Worm (Caenorhabditis elegans) whole organism, L1 larva: ENCODE results near the gene cox-6B.

Experiments used
- efl-1 ChIP-seq, 4 experiments: fragments of 150-350 bp; optimal IDR thresholded peaks in 3 of 4; peaks in 1 of 4; 1 replicate in 1 of 4; 2 replicates in 3 of 4; lab custom pipeline; 2014; ENCODE audit warnings: missing biosample characterization in 2 of 4, missing genetic modification characterization in 2 of 4, missing genetic modification reagents in 2 of 4
- egl-27 ChIP-seq, 2 experiments: fragments of 150-350 bp in 1 of 2; sonication (generic microtip); optimal IDR thresholded peaks; 3 replicates each; lab custom pipeline; 2017 to 2018; ENCODE audit warnings: missing biosample characterization in 2 of 2, missing genetic modification characterization in 2 of 2, missing genetic modification reagents in 2 of 2
- fkh-10 ChIP-seq: sonication (generic microtip); optimal IDR thresholded peaks from 2 replicates; lab custom pipeline; 2017; ENCODE audit warnings: missing biosample characterization, missing genetic modification reagents, missing genetic modification characterization
- jun-1 ChIP-seq: fragments of 150-350 bp; optimal IDR thresholded peaks from 2 replicates; lab custom pipeline; 2014; ENCODE audit warnings: missing biosample characterization, missing genetic modification reagents, missing genetic modification characterization
- lsy-2 ChIP-seq, 2 experiments: fragments of 150-350 bp; optimal IDR thresholded peaks; 2 replicates each; lab custom pipeline; 2014; ENCODE audit warnings: missing biosample characterization in 2 of 2, missing genetic modification characterization in 2 of 2
- mdl-1 ChIP-seq, 2 experiments: fragments of 150-350 bp; optimal IDR thresholded peaks; 2 replicates each; lab custom pipeline; 2014 to 2017; ENCODE audit warnings: missing biosample characterization in 2 of 2, missing genetic modification characterization in 2 of 2, inconsistent platforms in 1 of 2
- nhr-11 ChIP-seq: fragments of 150-350 bp; optimal IDR thresholded peaks from 2 replicates; lab custom pipeline; 2014; ENCODE audit warnings: missing biosample characterization, missing genetic modification characterization
- nhr-12 ChIP-seq: sonication (generic microtip); optimal IDR thresholded peaks from 2 replicates; lab custom pipeline; 2017; ENCODE audit warnings: missing biosample characterization, missing genetic modification characterization
- nhr-85 ChIP-seq: sonication (generic microtip); peaks from one replicate; lab custom pipeline; 2016; ENCODE audit warnings: missing genetic modification characterization, inconsistent platforms, missing compliant biosample characterization
- pqm-1 ChIP-seq: sonication (generic microtip); optimal IDR thresholded peaks from 3 replicates; lab custom pipeline; 2017; ENCODE audit warnings: missing biosample characterization, missing genetic modification characterization

DNA sequence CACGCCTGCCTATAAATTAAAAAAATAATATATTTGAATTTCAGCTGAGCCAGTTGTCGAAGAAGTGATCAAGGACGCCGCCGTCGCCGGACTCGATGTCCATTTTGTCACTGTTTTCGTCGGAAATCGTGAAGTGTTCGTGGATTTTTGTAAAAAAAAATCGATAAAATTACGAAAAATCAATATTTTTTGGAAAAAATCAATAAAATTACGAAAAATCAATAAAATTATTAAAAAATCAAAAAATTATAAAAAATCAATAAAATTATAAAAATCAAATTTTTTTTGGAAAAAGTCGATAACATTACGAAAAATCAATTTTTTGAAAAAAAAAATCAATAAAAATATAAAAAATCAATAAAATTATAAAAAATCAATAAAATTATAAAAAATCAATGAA is 135.5 kb downstream of the cox-6B start:
- TF ChIP-seq lsy-2 (tag; optimal IDR thresholded peaks at IDR 0.05; lab: Kevin White, UChicago) (no peak), mdl-1 (tag; optimal IDR thresholded peaks at IDR 0.05; lab: Kevin White, UChicago) (no peak), efl-1 (optimal IDR thresholded peaks at IDR 0.05; lab: Kevin White, UChicago) (no peak), efl-1 (GFP tag; optimal IDR thresholded peaks at IDR 0.05 in 1 of 2; lab: Kevin White, UChicago) (no peak), nhr-85 (no peak), egl-27 (tag; optimal IDR thresholded peaks at IDR 0.05; lab: Kevin White, UChicago) (no peak), jun-1 (no peak), fkh-10 (GFP tag; lab: Kevin White, UChicago) (no peak), nhr-12 (no peak), pqm-1 (tag; lab: Kevin White, UChicago) (no peak), nhr-11 (tag; lab: Kevin White, UChicago) (no peak)
